Worm (Caenorhabditis elegans) whole organism, midembryonic: ENCODE measurements around the gene lec-5.
"Not testable (repeated sequence)": the region's sequence is repeated elsewhere in the genome, so short reads cannot be mapped to it uniquely, and the experiment has no call there.

Experiments used
- T22C8.4 ChIP-seq: fragments of 200-800 bp; sonication (Bioruptor generic); IDR thresholded peaks from 2 replicates; pipeline ENCODE4 v1.3.6; 2022; ENCODE audit warnings: missing genetic modification characterization, missing compliant biosample characterization
- cog-1 ChIP-seq: sonication (generic microtip); optimal IDR thresholded peaks from 2 replicates; lab custom pipeline; 2016; ENCODE audit warnings: missing genetic modification characterization, missing compliant biosample characterization
- flt-1 ChIP-seq: fragments of 200-800 bp; sonication (Bioruptor generic); IDR thresholded peaks from 2 replicates; pipeline ENCODE4 v1.3.6; 2022; ENCODE audit warnings: missing genetic modification characterization, missing compliant biosample characterization
- klf-2 ChIP-seq: fragments of 200-800 bp; sonication (Bioruptor generic); conservative IDR thresholded peaks from 2 replicates; pipeline ENCODE4 v1.3.6; 2022; ENCODE audit warnings: missing genetic modification reagents, missing genetic modification characterization, missing compliant biosample characterization
- med-1 ChIP-seq: sonication (generic microtip); optimal IDR thresholded peaks from 2 replicates; lab custom pipeline; 2017; ENCODE audit warnings: missing genetic modification characterization, mild to moderate bottlenecking, missing compliant biosample characterization, antibody characterized with exemption, missing genetic modification reagents; ENCODE audit not compliant: insufficient read depth
- ref-1 ChIP-seq: fragments of 200-800 bp; sonication (Bioruptor generic); conservative IDR thresholded peaks from 2 replicates; pipeline ENCODE4 v1.3.6; 2022; ENCODE audit warnings: missing genetic modification reagents, missing genetic modification characterization, missing compliant biosample characterization
- tab-1 ChIP-seq: fragments of 200-800 bp; sonication (Bioruptor generic); IDR thresholded peaks from 2 replicates; pipeline ENCODE4 v1.3.6; 2022; ENCODE audit warnings: missing genetic modification characterization, missing compliant biosample characterization
- ztf-23 ChIP-seq: fragments of 200-800 bp; sonication (Bioruptor generic); IDR thresholded peaks from 2 replicates; pipeline ENCODE4 v1.3.6; 2022; ENCODE audit warnings: missing genetic modification reagents, missing genetic modification characterization, missing compliant biosample characterization
- ztf-29 ChIP-seq: fragments of 200-800 bp; sonication (Bioruptor generic); IDR thresholded peaks from 2 replicates; pipeline ENCODE4 v1.3.6; 2022; ENCODE audit warnings: missing genetic modification reagents, missing genetic modification characterization, missing compliant biosample characterization

lec-5 gene

DNA sequence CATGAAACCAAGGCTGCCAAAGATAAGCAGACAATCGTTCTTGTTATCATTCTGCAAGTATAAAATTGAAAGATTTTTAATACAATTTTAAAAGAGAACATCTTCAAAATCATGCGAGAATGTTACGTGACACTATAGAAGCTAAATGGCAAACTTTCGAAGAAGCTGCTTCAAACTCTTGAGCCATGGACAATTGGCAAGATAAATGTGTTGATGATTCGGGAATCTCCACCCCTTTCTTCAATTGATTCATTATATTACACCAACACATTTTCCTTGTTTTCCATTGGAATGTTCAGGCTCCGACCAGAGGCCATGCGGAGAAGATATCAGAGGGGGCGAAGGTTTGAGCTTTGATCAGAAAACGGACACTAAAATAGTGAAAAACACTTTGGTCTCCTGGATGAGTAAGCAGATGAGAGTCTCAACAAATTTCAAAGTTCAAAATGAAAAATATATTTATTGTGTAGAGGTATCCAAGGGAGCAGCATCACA lies at the start of gene lec-5:
Gene lec-5, minus strand, starts transcription at position 51 of the 495 bp plus-strand sequence.
- TF ChIP-seq tab-1 (GFP tag; lab: Robert Waterston, UW) (no peak), T22C8.4 (GFP tag; lab: Robert Waterston, UW) (no peak), ref-1 (GFP tag; lab: Robert Waterston, UW) (no peak), cog-1 (tag; lab: Kevin White, UChicago) (no peak), ztf-23 (GFP tag; lab: Robert Waterston, UW) (no peak)

DNA sequence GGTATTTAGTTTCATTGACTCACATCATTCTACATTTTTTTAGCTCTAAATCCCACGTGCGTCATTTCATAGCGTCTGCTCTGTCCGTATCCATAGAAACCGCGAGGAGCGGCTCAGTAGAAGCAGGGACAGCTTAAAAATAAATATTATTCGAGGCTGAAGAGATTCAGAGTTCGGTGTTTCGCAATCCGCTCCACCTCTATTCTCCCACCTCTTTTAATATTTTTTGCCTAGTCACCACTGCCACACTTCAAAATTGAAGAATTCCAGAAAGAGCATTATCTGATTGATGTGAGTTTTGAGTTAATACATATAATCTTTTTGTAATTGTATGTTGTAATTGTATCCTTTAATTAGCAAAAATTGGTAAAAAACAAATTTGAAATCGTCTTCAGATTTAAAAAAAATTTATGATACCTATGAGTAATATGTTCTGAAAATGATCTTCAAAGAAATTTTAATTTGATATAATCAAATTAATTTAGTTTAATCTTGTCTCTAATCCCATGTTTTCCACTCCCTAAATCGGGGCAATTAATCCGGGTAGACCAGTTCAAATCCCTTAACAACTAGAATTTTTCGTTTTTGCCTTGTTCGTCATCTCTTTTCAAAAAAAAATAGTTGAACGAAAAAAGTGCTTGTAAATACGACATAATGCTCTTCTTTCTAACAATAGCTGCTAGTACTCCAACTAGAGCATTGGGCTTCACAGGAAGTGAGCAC lies 48.7 kb upstream of the lec-5 start:
- TF ChIP-seq klf-2 (no peak), ztf-29 (GFP tag; lab: Robert Waterston, UW) (no peak), tab-1 (GFP tag; lab: Robert Waterston, UW) (no peak), flt-1 (GFP tag; lab: Robert Waterston, UW) (no peak), ref-1 (GFP tag; lab: Robert Waterston, UW) (no peak), ztf-23 (GFP tag; lab: Robert Waterston, UW) (no peak), T22C8.4 (GFP tag; lab: Robert Waterston, UW) (no peak), med-1 (no peak), cog-1 (tag; lab: Kevin White, UChicago) (no peak)

DNA sequence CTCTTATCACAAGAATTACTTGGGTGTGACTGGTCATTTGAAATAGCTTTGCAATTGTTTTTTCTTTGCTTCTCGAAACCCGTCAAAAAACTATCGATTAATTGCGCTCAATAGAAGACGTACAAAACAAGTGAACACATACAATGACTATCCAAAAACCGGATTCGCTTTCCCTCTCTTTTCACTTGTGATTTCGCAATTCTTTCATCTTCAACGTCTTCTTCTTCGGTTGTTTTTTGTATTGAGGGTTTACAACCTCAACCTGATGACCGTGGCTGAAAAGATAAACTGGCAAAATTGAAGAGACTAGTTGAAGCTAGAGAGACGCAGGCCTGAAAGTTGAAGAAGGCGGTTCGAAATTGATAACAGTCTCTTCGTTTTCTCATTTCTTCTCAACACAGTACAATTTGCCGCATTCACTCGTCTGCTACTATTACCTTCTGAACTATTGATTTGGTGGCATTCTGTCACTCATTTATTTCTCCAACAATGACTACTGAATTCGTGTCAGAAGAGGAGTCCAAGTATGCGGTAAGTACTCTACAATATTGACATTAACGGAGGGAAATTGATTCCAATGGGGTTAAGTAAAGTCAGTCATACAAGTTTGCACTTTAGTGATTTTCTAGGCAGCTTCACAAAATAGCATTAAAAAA lies 45.2 kb upstream of the lec-5 start:
- TF ChIP-seq tab-1 (GFP tag; lab: Robert Waterston, UW), result no peak
- TF ChIP-seq cog-1 (tag; lab: Kevin White, UChicago), result no peak
- TF ChIP-seq ref-1 (GFP tag; lab: Robert Waterston, UW), result no peak

DNA sequence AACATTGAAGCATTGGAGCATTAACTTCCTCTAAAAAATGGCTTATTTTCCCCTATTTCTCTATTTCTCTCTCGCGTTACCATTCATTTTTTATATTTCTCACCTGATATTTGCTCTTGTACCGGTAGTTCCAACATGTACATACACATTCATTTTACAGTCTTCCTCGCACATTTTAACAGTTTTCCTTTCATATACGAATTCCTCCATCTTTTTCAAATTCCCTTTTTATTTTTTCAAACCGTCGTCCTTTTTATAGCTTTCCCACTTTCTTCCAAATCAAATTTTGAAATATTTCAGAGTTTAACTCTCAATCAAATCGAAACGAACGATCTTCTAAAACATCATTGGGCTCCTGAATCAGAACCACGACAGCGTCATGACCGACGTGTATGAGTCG lies 43.3 kb upstream of the lec-5 start, which contains the start of gene rfip-1:
Gene rfip-1, plus strand, starts transcription at position 301 of the 400 bp plus-strand sequence.
- TF ChIP-seq ref-1 (GFP tag; lab: Robert Waterston, UW), result no peak
- TF ChIP-seq klf-2, result no peak

DNA sequence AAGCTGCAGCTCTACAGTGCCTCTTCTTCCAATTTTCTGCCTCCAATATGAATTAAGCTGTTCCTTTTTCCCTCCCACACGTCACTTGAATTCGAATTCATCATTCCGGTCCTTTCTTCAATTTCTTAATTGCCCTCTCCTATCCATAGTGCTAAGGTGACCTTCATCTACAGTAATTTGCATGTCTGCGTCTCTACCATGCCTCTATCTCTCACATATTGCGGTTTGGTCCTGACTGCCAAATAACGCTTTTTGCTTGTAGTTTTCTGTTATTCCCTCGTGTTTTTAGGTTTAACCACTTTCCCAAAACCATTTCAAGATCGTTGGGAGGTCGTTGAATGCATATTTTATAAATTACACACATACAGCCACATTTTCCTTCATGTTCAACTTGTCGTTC lies 39.8 kb upstream of the lec-5 start:
- TF ChIP-seq ref-1 (GFP tag; lab: Robert Waterston, UW) (no peak), klf-2 (no peak), tab-1 (GFP tag; lab: Robert Waterston, UW) (no peak), ztf-23 (GFP tag; lab: Robert Waterston, UW) (no peak), med-1 (no peak), flt-1 (GFP tag; lab: Robert Waterston, UW) (no peak), cog-1 (tag; lab: Kevin White, UChicago) (no peak), T22C8.4 (GFP tag; lab: Robert Waterston, UW) (no peak), ztf-29 (GFP tag; lab: Robert Waterston, UW) (no peak)

DNA sequence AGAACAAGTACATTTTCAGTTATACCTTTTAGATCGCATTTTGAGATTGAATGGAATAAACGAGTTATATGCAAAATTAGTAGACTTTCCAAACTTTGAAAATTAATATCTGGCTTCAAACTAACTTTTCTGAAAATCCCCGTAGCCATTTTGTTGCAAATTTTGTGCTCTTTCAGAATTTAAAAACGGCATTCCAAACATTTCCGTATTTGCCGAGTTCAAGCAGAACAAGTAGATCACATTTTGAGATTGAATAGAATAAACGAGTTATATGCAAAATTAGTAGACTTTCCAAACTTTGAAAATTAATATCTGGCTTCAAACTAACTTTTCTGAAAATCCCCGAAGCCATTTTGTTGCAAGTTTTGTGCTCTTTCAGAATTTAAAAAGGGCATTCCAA lies 35.6 kb upstream of the lec-5 start, which contains the start of gene F55C12.2:
Gene F55C12.2, plus strand, starts transcription at position 301 of the 400 bp plus-strand sequence.
- TF ChIP-seq ztf-29 (GFP tag; lab: Robert Waterston, UW); med-1; flt-1 (GFP tag; lab: Robert Waterston, UW): not testable (repeated sequence)

DNA sequence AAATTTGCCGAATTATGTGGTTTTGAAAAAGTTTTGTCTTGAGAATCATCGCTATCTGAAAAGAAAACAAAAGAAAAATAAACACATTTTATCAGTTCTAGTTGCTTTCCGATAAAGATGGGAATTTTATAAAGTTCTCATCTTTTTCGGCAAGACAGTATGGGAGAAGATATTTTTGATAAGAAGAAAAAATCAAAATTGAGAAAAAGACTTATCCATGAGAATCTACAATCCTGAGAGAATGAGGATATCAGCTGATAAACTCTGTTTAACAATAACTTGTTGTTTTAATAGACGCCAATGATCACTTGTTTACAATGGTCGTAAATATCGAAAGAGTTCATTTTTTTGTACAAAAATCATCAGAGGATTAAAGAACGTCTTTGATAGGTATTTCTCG lies 35.1 kb upstream of the lec-5 start, which contains the start of gene F55C12.6:
Gene F55C12.6, minus strand, starts transcription at position 101 of the 400 bp plus-strand sequence.
- TF ChIP-seq cog-1 (tag; lab: Kevin White, UChicago) (no peak), tab-1 (GFP tag; lab: Robert Waterston, UW) (no peak), flt-1 (GFP tag; lab: Robert Waterston, UW) (no peak), T22C8.4 (GFP tag; lab: Robert Waterston, UW) (no peak), ref-1 (GFP tag; lab: Robert Waterston, UW) (no peak), klf-2 (no peak), ztf-23 (GFP tag; lab: Robert Waterston, UW) (no peak), ztf-29 (GFP tag; lab: Robert Waterston, UW) (no peak), med-1 (no peak)

DNA sequence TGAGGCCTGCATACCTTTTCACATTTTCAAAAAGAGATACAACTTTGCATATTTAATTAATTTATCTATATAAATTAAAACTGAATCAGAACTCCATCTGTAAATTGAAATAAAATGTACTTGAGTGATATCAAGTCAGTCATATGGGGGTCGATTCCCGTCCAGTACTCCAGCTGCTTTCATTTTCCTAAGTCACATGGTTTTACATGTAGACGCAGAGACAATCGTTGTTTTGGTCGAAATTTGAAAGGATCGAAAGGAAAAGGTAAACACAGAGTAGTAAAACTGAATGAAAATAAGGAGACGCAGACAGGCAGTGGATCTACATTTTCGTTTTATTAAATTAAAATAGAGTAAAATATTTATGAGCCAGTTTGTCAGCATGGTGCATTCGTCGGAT lies 33.2 kb upstream of the lec-5 start:
- TF ChIP-seq T22C8.4 (GFP tag; lab: Robert Waterston, UW) (no peak), ref-1 (GFP tag; lab: Robert Waterston, UW) (no peak), ztf-23 (GFP tag; lab: Robert Waterston, UW) (no peak), tab-1 (GFP tag; lab: Robert Waterston, UW) (no peak), ztf-29 (GFP tag; lab: Robert Waterston, UW) (no peak), cog-1 (tag; lab: Kevin White, UChicago) (no peak), med-1 (no peak), flt-1 (GFP tag; lab: Robert Waterston, UW) (no peak)

DNA sequence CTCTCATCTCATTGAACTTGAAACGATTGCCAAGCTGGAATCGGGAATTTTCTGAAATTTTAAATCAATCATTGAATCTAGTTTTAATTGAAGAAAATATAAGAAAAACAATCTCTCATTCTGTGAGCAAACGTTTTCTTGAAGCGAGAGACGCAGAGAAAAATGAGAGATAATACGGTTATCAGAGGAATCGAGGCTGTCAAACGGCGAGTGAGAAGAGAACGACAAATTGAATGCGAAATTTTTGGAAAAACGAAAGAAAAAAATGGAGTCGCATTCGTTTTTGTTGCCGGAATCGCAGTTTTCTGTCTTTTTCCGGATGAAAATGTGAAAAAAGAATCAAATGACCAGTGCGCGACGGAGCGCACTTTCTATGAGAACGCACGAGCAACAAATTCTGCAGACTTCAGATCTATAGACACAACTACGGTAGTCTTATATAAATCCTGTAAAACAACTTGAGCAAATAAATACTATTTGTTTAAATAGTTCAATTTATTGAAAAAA lies 32.7 kb upstream of the lec-5 start, which contains the start of gene tex-2:
Gene tex-2, minus strand, starts transcription at position 51 of the 507 bp plus-strand sequence.
- no peak for TF ChIP-seq klf-2
- 0 out of 2 replicates have a peak, but pooled peaks have one; percentile 39 for TF ChIP-seq ztf-23 (GFP tag; lab: Robert Waterston, UW)

DNA sequence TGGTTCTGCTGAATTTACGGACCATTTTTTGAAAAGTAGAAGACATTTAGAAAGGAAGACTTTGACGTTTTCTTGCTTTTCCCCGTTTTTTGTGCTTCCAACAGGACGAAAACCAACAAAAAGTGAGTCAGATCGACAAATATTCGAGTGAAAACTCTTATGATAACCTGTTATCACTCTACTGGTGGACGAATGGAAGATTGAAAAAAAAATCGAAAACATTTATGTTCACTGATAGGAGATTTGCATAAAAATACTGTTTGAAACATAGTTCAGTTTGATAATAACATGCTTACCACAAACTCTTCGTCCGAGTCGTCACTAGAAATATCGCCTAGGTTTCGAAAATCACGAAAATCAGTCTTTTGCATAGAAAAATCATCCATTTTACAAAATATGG lies 31.5 kb upstream of the lec-5 start:
- TF ChIP-seq cog-1 (tag; lab: Kevin White, UChicago), result no peak
- no peak for TF ChIP-seq ztf-29 (GFP tag; lab: Robert Waterston, UW)
- TF ChIP-seq ref-1 (GFP tag; lab: Robert Waterston, UW), result no peak
- TF ChIP-seq T22C8.4 (GFP tag; lab: Robert Waterston, UW), result no peak
- TF ChIP-seq klf-2, result no peak
- no peak for TF ChIP-seq ztf-23 (GFP tag; lab: Robert Waterston, UW)
- no peak for TF ChIP-seq tab-1 (GFP tag; lab: Robert Waterston, UW)
- TF ChIP-seq med-1, result no peak
